Fruit fly (Drosophila melanogaster): ENCODE results near the gene Rab1.

Gene Rab1

DNA sequence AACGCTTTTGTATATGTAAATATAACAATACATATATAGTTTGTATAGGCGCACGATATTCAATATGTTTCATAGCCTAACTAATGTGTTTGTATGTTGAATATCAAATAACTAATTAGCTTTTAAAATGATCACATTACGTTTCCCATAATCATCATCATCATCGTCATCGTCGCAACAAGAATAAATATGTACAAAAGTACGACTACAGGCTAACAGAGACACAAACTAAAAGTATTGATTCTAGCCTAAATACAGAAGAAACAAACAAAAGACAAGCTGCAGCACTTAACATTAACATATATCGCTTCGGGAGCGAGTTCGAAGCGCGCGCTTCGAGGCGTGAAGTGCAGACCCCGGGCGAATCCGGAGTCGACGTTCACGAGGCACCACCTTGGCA is 2.3 kb upstream of the Rab1 start (continued):
- TF ChIP-seq CG12299 (tag; optimal IDR thresholded peaks at IDR 0.05) (no peak), HmgD (GFP tag; optimal IDR thresholded peaks at IDR 0.05) (no peak), dpn (GFP tag; optimal IDR thresholded peaks at IDR 0.05) (no peak), toy (GFP tag; IDR thresholded peaks at IDR 0.05) (no peak), CG18599 (GFP tag; optimal IDR thresholded peaks at IDR 0.05) (peak; percentile 13), MTF-1 (GFP tag; optimal IDR thresholded peaks at IDR 0.05; ENCODE audit: borderline replicate concordance) (no peak), CG3407 (GFP tag; optimal IDR thresholded peaks at IDR 0.05) (peak; percentile 32), gem (tag; optimal IDR thresholded peaks at IDR 0.05) (peak; percentile 35), Sox100B (GFP tag; optimal IDR thresholded peaks at IDR 0.05) (peak; percentile 16), CG12155 (GFP tag; optimal IDR thresholded peaks at IDR 0.05) (no peak), tx (GFP tag; optimal IDR thresholded peaks at IDR 0.05) (no peak), dimm (GFP tag; IDR thresholded peaks at IDR 0.05) (no peak), CG17359 (tag; optimal IDR thresholded peaks at IDR 0.05) (peak; percentile 41), Drgx (GFP tag; IDR thresholded peaks at IDR 0.05) (no peak), CG4404 (GFP tag; IDR thresholded peaks at IDR 0.05) (no peak), Ets65A (GFP tag) (no peak), tin (GFP tag; optimal IDR thresholded peaks at IDR 0.05) (no peak), CG34224 (GFP tag; IDR thresholded peaks at IDR 0.05; ENCODE audit: partially characterized antibody) (no peak), NFAT (GFP tag; IDR thresholded peaks at IDR 0.05) (no peak), Adf1 (GFP tag; IDR thresholded peaks at IDR 0.05) (no peak), dan (GFP tag; IDR thresholded peaks at IDR 0.05) (no peak), CG13123 (GFP tag; optimal IDR thresholded peaks at IDR 0.05) (no peak), org-1 (GFP tag; optimal IDR thresholded peaks at IDR 0.05) (no peak), CG15269 (tag; optimal IDR thresholded peaks at IDR 0.05) (peak; percentile 17), CG6175 (GFP tag; IDR thresholded peaks at IDR 0.05) (no peak), CG2889 (GFP tag; IDR thresholded peaks at IDR 0.05) (no peak), Hr78 (GFP tag; optimal IDR thresholded peaks at IDR 0.05) (peak in 1 of 2 experiments; percentile 19), CG2129 (GFP tag; IDR thresholded peaks at IDR 0.05; ENCODE audit: partially characterized antibody) (no peak), mam (GFP tag; optimal IDR thresholded peaks at IDR 0.05) (no peak), wek (GFP tag; optimal IDR thresholded peaks at IDR 0.05) (peak; percentile 53), Dp (GFP tag; optimal IDR thresholded peaks at IDR 0.05) (no peak), Nf-YC (tag; optimal IDR thresholded peaks at IDR 0.05) (peak; percentile 5), Atf-2 (GFP tag; optimal IDR thresholded peaks at IDR 0.05) (no peak), Hr39 (optimal IDR thresholded peaks at IDR 0.05) (no peak), Aef1 (GFP tag; IDR thresholded peaks at IDR 0.05) (no peak), fd102C (GFP tag; optimal IDR thresholded peaks at IDR 0.05) (no peak), MESR4 (GFP tag; optimal IDR thresholded peaks at IDR 0.05) (no peak), CG11093 (GFP tag; IDR thresholded peaks at IDR 0.05) (no peak), CG12219 (GFP tag; optimal IDR thresholded peaks at IDR 0.05) (peak; percentile 35), CG5953 (GFP tag; IDR thresholded peaks at IDR 0.05) (no peak), Ravus (GFP tag; IDR thresholded peaks at IDR 0.05) (no peak), fd64A (GFP tag; optimal IDR thresholded peaks at IDR 0.05) (peak; percentile 23), p53 (GFP tag; optimal IDR thresholded peaks at IDR 0.05) (no peak), sug (tag; optimal IDR thresholded peaks at IDR 0.05) (no peak), Dfd (GFP tag; optimal IDR thresholded peaks at IDR 0.05) (no peak), sob (GFP tag; IDR thresholded peaks at IDR 0.05) (no peak), Fer1 (GFP tag; optimal IDR thresholded peaks at IDR 0.05) (peak; percentile 42), bcd (GFP tag; optimal IDR thresholded peaks at IDR 0.05) (no peak), CG9727 (GFP tag; optimal IDR thresholded peaks at IDR 0.05) (no peak), pan (optimal IDR thresholded peaks at IDR 0.05) (no peak), pan (GFP tag; optimal IDR thresholded peaks at IDR 0.05 in 1 of 2, IDR thresholded peaks at IDR 0.05 in 1 of 2) (no peak), CG9932 (GFP tag; IDR thresholded peaks at IDR 0.05) (no peak), cwo (GFP tag; optimal IDR thresholded peaks at IDR 0.05) (no peak)

Measured in whole organism, embryonic.